Worm (Caenorhabditis elegans): ENCODE results near the gene K12H6.2.

ce11 chrII:2829482-2829881 is 14.1 kb upstream of the K12H6.2 start:
- no peak for TF ChIP-seq nhr-10 (tag; optimal IDR thresholded peaks at IDR 0.05)
- TF ChIP-seq aly-2 (tag; optimal IDR thresholded peaks at IDR 0.05) = no peak
- no peak for TF ChIP-seq unc-62 (GFP tag; optimal IDR thresholded peaks at IDR 0.05)
- no peak for TF ChIP-seq nhr-77 (tag; optimal IDR thresholded peaks at IDR 0.05)

All from whole organism, L2 larva.